Fruit fly (Drosophila melanogaster) whole organism, pupa: ENCODE data around the gene Frl.

Source experiments
- CG10348 ChIP-seq: fragments of 200-800 bp; sonication (Bioruptor generic); IDR thresholded peaks from 2 replicates; pipeline ENCODE4 v1.3.6; 2022; ENCODE audit warnings: missing biosample characterization, missing genetic modification characterization
- CG13204 ChIP-seq: fragments of 200-800 bp; sonication (Bioruptor generic); optimal IDR thresholded peaks from 2 replicates; lab custom pipeline; 2018; ENCODE audit warnings: missing biosample characterization, mild to moderate bottlenecking, missing genetic modification characterization, moderate library complexity
- CG14655 ChIP-seq: fragments of 200-800 bp; sonication (Bioruptor generic); optimal IDR thresholded peaks from 3 replicates; lab custom pipeline; 2017; ENCODE audit warnings: mild to moderate bottlenecking, missing biosample characterization, missing genetic modification reagents, missing genetic modification characterization
- CG15710 ChIP-seq: fragments of 200-800 bp; sonication (Bioruptor generic); optimal IDR thresholded peaks from 2 replicates; lab custom pipeline; 2018; ENCODE audit warnings: missing biosample characterization, mild to moderate bottlenecking, missing genetic modification characterization, moderate library complexity
- CG32121 ChIP-seq: fragments of 200-800 bp; sonication (Bioruptor generic); IDR thresholded peaks from 2 replicates; pipeline ENCODE4 v1.3.6; 2022; ENCODE audit warnings: missing biosample characterization, missing genetic modification characterization
- CG8159 ChIP-seq: fragments of 200-800 bp; sonication (Bioruptor generic); optimal IDR thresholded peaks from 3 replicates; lab custom pipeline; 2018; ENCODE audit warnings: missing biosample characterization, mild to moderate bottlenecking, missing genetic modification characterization, moderate library complexity
- CG9948 ChIP-seq: fragments of 200-800 bp; sonication (Bioruptor generic); optimal IDR thresholded peaks from 2 replicates; lab custom pipeline; 2018; ENCODE audit warnings: missing biosample characterization, mild to moderate bottlenecking, missing genetic modification characterization, moderate library complexity
- EcR ChIP-seq: fragments of 200-800 bp; sonication (Bioruptor generic); optimal IDR thresholded peaks from 3 replicates; lab custom pipeline; 2019; ENCODE audit warnings: missing biosample characterization, missing genetic modification characterization, mild to moderate bottlenecking, moderate library complexity, missing genetic modification reagents
- Ets98B ChIP-seq: fragments of 200-800 bp; sonication (Bioruptor generic); IDR thresholded peaks from 2 replicates; pipeline ENCODE4 v1.3.6; 2022; ENCODE audit warnings: missing biosample characterization, missing genetic modification characterization
- Pif1A ChIP-seq: fragments of 200-800 bp; sonication (Bioruptor generic); optimal IDR thresholded peaks from 3 replicates; lab custom pipeline; 2016; ENCODE audit warnings: missing biosample characterization, missing genetic modification characterization
- Pif1B ChIP-seq: fragments of 200-800 bp; sonication (Bioruptor generic); optimal IDR thresholded peaks from 3 replicates; lab custom pipeline; 2016; ENCODE audit warnings: missing biosample characterization, missing genetic modification characterization
- Snoo ChIP-seq: fragments of 200-800 bp; sonication (Bioruptor generic); optimal IDR thresholded peaks from 3 replicates; lab custom pipeline; 2017; ENCODE audit warnings: missing biosample characterization, mild to moderate bottlenecking, missing genetic modification characterization, inconsistent platforms
- gl ChIP-seq: fragments of 200-800 bp; sonication (Bioruptor generic); optimal IDR thresholded peaks from 2 replicates; lab custom pipeline; 2018; ENCODE audit warnings: missing biosample characterization, mild to moderate bottlenecking, missing genetic modification characterization
- rn ChIP-seq: fragments of 200-800 bp; sonication (Bioruptor generic); IDR thresholded peaks from 2 replicates; pipeline ENCODE4 v1.3.6; 2022; ENCODE audit warnings: missing biosample characterization, missing genetic modification characterization

DNA sequence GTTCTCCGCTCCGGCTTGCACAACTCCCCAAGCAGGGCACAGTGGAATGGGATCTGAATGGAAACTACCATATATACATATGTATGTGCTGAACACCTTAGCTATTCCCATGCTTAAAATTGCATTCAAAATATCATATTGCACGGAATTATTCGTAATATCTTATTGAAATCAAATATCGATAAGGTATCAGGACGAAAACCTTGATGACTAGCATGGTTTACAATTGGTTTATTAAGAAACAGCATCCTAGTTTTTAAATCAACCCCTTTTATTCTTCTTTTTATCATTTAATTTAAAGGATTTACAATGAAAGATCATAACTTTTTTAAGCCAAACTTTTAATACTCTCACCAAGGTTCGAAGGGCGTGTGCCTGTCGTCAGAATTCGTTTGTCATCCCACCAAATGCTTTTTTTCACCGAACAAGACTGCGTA, 2.3 kb downstream of the Frl start:
- TF ChIP-seq gl = no peak
- no peak for TF ChIP-seq CG32121 (GFP tag; lab: Robert Waterston, UW)
- TF ChIP-seq CG9948 (tag; lab: Kevin White, UChicago) = no peak
- TF ChIP-seq CG13204 = no peak
- TF ChIP-seq EcR (GFP tag; lab: Kevin White, UChicago) = no peak
- peak; percentile 43 for TF ChIP-seq CG14655 (GFP tag; lab: Kevin White, UChicago)
- no peak for TF ChIP-seq Ets98B (GFP tag; lab: Robert Waterston, UW)
- peak; percentile 51 for TF ChIP-seq Pif1A (GFP tag; lab: Kevin White, UChicago)
- no peak for TF ChIP-seq CG10348 (GFP tag; lab: Robert Waterston, UW)
- TF ChIP-seq CG8159 (tag; lab: Kevin White, UChicago) = peak; percentile 28
- TF ChIP-seq rn = no peak
- TF ChIP-seq Snoo (tag; lab: Kevin White, UChicago) = peak; percentile 34
- peak; percentile 3 for TF ChIP-seq CG15710 (tag; lab: Kevin White, UChicago)
- TF ChIP-seq Pif1B (GFP tag; lab: Kevin White, UChicago) = no peak
